Worm (Caenorhabditis elegans) whole organism, L3 larva: ENCODE data around the gene sphk-1.

Source experiments
- R02D3.7 ChIP-seq: fragments of 150-350 bp; optimal IDR thresholded peaks from 2 replicates; lab custom pipeline; 2014; ENCODE audit warnings: missing biosample characterization, missing genetic modification characterization
- ama-1 ChIP-seq: fragments of 150-350 bp; optimal IDR thresholded peaks from 2 replicates; lab custom pipeline; 2018
- ceh-82 ChIP-seq: fragments of 150-350 bp; optimal IDR thresholded peaks from 2 replicates; lab custom pipeline; 2014; ENCODE audit warnings: missing biosample characterization, missing genetic modification characterization
- mdl-1 ChIP-seq: fragments of 150-350 bp; optimal IDR thresholded peaks from 2 replicates; lab custom pipeline; 2014; ENCODE audit warnings: missing biosample characterization, missing genetic modification characterization
- nhr-25 ChIP-seq: sonication (generic microtip); optimal IDR thresholded peaks from 2 replicates; lab custom pipeline; 2017; ENCODE audit warnings: missing biosample characterization, missing genetic modification characterization

DNA sequence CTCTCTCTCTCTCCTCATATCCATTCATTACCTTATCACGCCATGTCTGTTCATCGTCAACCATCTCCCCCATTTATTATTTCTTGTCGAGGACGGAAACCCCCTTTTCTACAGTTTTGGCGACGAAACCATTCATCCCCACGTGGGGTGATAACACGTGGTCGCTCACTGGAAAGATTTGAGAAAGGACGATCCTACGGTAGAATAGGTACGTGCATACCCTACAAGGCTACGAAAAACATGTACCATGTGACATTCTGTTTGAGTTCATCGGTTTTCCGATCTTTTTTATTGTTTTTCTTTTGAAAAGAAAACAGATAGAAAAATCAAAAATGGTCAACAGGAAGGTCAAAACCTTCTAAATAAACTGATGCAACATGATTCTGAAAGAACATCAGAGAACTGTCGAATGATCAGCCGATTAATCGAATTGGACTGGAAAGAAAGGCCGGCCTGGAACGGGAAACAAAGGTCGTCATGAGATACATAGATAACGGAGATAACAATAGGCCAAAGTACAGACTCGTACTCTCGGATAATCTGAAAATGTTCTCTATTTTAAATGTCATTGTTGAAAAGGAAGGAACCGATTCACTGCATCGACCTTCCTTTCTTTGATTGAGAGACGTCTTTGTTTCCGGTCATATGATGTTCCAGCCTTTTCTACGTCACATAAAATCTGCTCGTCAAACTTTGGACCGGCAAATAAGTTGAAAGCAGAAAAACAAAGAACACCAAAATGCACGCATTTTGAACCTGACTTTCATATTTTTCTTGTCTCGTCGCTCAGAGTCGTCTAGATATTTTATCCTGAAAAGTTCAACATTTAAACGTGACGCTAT, 40.8 kb upstream of the sphk-1 start:
- peak; percentile 92 for TF ChIP-seq mdl-1 (tag; lab: Kevin White, UChicago)
- TF ChIP-seq ceh-82 (tag; lab: Kevin White, UChicago) = no peak
- TF ChIP-seq ama-1 = peak; percentile 63
- TF ChIP-seq R02D3.7 = no peak
- TF ChIP-seq nhr-25 (tag; lab: Kevin White, UChicago) = peak; percentile 88
